Fruit fly (Drosophila melanogaster): ENCODE results near the gene Muc18B.
A peak's percentile ranks its signal among the peaks of the same experiment; 100 is the strongest.

Muc18B gene

dm6 chrX:19243379-19243834 is 28.1 kb downstream of the Muc18B start, which contains the start of gene CG7889 (continued):
- no peak for TF ChIP-seq Sox14 (GFP tag; optimal IDR thresholded peaks at IDR 0.05)
- no peak for TF ChIP-seq Lpt (GFP tag; optimal IDR thresholded peaks at IDR 0.05)
- no peak for TF ChIP-seq CG8119 (GFP tag; IDR thresholded peaks at IDR 0.05)
- TF ChIP-seq CG34406 (GFP tag; optimal IDR thresholded peaks at IDR 0.05) = no peak
- no peak for TF ChIP-seq CG8632 (GFP tag; optimal IDR thresholded peaks at IDR 0.05)
- no peak for TF ChIP-seq Ets21C (GFP tag; optimal IDR thresholded peaks at IDR 0.05)
- TF ChIP-seq Met (GFP tag; optimal IDR thresholded peaks at IDR 0.05) = peak; percentile 18
- peak; percentile 29 for TF ChIP-seq CG6854 (GFP tag; optimal IDR thresholded peaks at IDR 0.05)
- TF ChIP-seq eg (GFP tag; IDR thresholded peaks at IDR 0.05) = peak; percentile 33; the same call in 1 of the 3 replicates
- no peak for TF ChIP-seq net (GFP tag; optimal IDR thresholded peaks at IDR 0.05)
- TF ChIP-seq fkh (GFP tag; optimal IDR thresholded peaks at IDR 0.05) = no peak
- no peak for TF ChIP-seq Sox102F (GFP tag; optimal IDR thresholded peaks at IDR 0.05)
- no peak for TF ChIP-seq fd85E (GFP tag; optimal IDR thresholded peaks at IDR 0.05)
- TF ChIP-seq Sox15 (GFP tag; optimal IDR thresholded peaks at IDR 0.05) = no peak
- peak; percentile 32 for TF ChIP-seq topi (GFP tag; optimal IDR thresholded peaks at IDR 0.05)
- peak; percentile 19 for TF ChIP-seq Ets96B (tag; optimal IDR thresholded peaks at IDR 0.05)
- no peak for TF ChIP-seq CG16779 (tag; optimal IDR thresholded peaks at IDR 0.05)
- TF ChIP-seq Eip75B (GFP tag; optimal IDR thresholded peaks at IDR 0.05) = peak; percentile 29
- no peak for TF ChIP-seq CG32006 (GFP tag; optimal IDR thresholded peaks at IDR 0.05)
- peak; percentile 7 for TF ChIP-seq Hr39 (GFP tag; optimal IDR thresholded peaks at IDR 0.05)
- no peak for TF ChIP-seq CG4318 (GFP tag; optimal IDR thresholded peaks at IDR 0.05)
- TF ChIP-seq CG9139 (GFP tag; optimal IDR thresholded peaks at IDR 0.05) = no peak
- TF ChIP-seq Hr4 (GFP tag; optimal IDR thresholded peaks at IDR 0.05) = peak; percentile 45
- TF ChIP-seq CG6276 (GFP tag; optimal IDR thresholded peaks at IDR 0.05) = peak; percentile 4
- no peak for TF ChIP-seq CG8319 (GFP tag; optimal IDR thresholded peaks at IDR 0.05)

- TF ChIP-seq CG15336 (GFP tag; IDR thresholded peaks at IDR 0.05) = no peak
- TF ChIP-seq fd85E (GFP tag; optimal IDR thresholded peaks at IDR 0.05) = no peak
- TF ChIP-seq CG10631 (GFP tag; optimal IDR thresholded peaks at IDR 0.05) = peak; percentile 15
- peak; percentile 62 for TF ChIP-seq Smox (GFP tag; optimal IDR thresholded peaks at IDR 0.05)
- peak; percentile 33 for TF ChIP-seq Sox14 (GFP tag; optimal IDR thresholded peaks at IDR 0.05)
- TF ChIP-seq net (GFP tag; optimal IDR thresholded peaks at IDR 0.05) = peak; percentile 48
- 0 out of 2 replicates have a peak, but pooled peaks have one; percentile 21 for TF ChIP-seq Gug (GFP tag; IDR thresholded peaks at IDR 0.05)
- TF ChIP-seq CG8632 (GFP tag; optimal IDR thresholded peaks at IDR 0.05) = peak; percentile 40
- no peak for TF ChIP-seq Lpt (GFP tag; optimal IDR thresholded peaks at IDR 0.05)
- peak; percentile 45 for TF ChIP-seq pdm3 (GFP tag; optimal IDR thresholded peaks at IDR 0.05)
- peak; percentile 30 for TF ChIP-seq CG32006 (GFP tag; optimal IDR thresholded peaks at IDR 0.05)
- TF ChIP-seq Hr39 (GFP tag; optimal IDR thresholded peaks at IDR 0.05) = peak; percentile 51
- TF ChIP-seq Hr4 (GFP tag; optimal IDR thresholded peaks at IDR 0.05) = peak; percentile 22
- TF ChIP-seq achi (GFP tag; optimal IDR thresholded peaks at IDR 0.05) = peak; percentile 4
- 0 out of 3 replicates have a peak, but pooled peaks have one; percentile 31 for TF ChIP-seq eg (GFP tag; IDR thresholded peaks at IDR 0.05)
- peak; percentile 31 for TF ChIP-seq Sox15 (GFP tag; optimal IDR thresholded peaks at IDR 0.05)
- peak; percentile 80 for TF ChIP-seq Eip78C (GFP tag)
- TF ChIP-seq CG34406 (GFP tag; optimal IDR thresholded peaks at IDR 0.05) = peak; percentile 56
- TF ChIP-seq topi (GFP tag; optimal IDR thresholded peaks at IDR 0.05) = peak; percentile 58
- TF ChIP-seq CG8119 (GFP tag; IDR thresholded peaks at IDR 0.05) = 0 out of 3 replicates have a peak, but pooled peaks have one; percentile 32
- no peak for TF ChIP-seq Eip75B (GFP tag; optimal IDR thresholded peaks at IDR 0.05)
- no peak for TF ChIP-seq Hr38 (GFP tag; optimal IDR thresholded peaks at IDR 0.05)
- TF ChIP-seq acj6 (GFP tag; optimal IDR thresholded peaks at IDR 0.05) = peak; percentile 51
- TF ChIP-seq cyc (GFP tag; optimal IDR thresholded peaks at IDR 0.05) = peak; percentile 41
- TF ChIP-seq Eip93F (GFP tag; optimal IDR thresholded peaks at IDR 0.05) = no peak
- TF ChIP-seq CG6792 (GFP tag; optimal IDR thresholded peaks at IDR 0.05) = peak; percentile 56
- peak; percentile 49 for TF ChIP-seq lz (GFP tag; optimal IDR thresholded peaks at IDR 0.05)
- no peak for TF ChIP-seq Met (GFP tag; optimal IDR thresholded peaks at IDR 0.05)
- TF ChIP-seq esn (GFP tag; optimal IDR thresholded peaks at IDR 0.05) = peak; percentile 64
- TF ChIP-seq svp (GFP tag) = no peak
- TF ChIP-seq CG16779 (tag; optimal IDR thresholded peaks at IDR 0.05) = no peak
- no peak for TF ChIP-seq CG9139 (GFP tag; optimal IDR thresholded peaks at IDR 0.05)
- TF ChIP-seq Sox102F (GFP tag; optimal IDR thresholded peaks at IDR 0.05) = no peak
- TF ChIP-seq vri (GFP tag; optimal IDR thresholded peaks at IDR 0.05) = peak; percentile 43
- TF ChIP-seq CG11294 (GFP tag; IDR thresholded peaks at IDR 0.05) = no peak
- TF ChIP-seq CG11902 (GFP tag; optimal IDR thresholded peaks at IDR 0.05) = peak; percentile 6
- TF ChIP-seq CG10669 (GFP tag; optimal IDR thresholded peaks at IDR 0.05) = no peak
- TF ChIP-seq OdsH (GFP tag; optimal IDR thresholded peaks at IDR 0.05) = peak; percentile 55
- TF ChIP-seq CG31627 (GFP tag; optimal IDR thresholded peaks at IDR 0.05) = peak; percentile 47
- peak; percentile 12 for TF ChIP-seq fkh (GFP tag; optimal IDR thresholded peaks at IDR 0.05)
These were observed 32.1 kb downstream of the Muc18B start, which contains the start of gene CG7992 for dm6 chrX:19247200-19248052. CG7992 (minus strand) TSS chrX:19247250.
